Worm (Caenorhabditis elegans) whole organism, L1 larva: ENCODE results near the gene ntl-2.

Source experiments
- aly-2 ChIP-seq: fragments of 150-350 bp; optimal IDR thresholded peaks from 2 replicates; lab custom pipeline; 2014; ENCODE audit warnings: missing biosample characterization, missing genetic modification characterization
- ceh-90 ChIP-seq: sonication (generic microtip); optimal IDR thresholded peaks from 2 replicates; lab custom pipeline; 2016; ENCODE audit warnings: missing genetic modification characterization, missing compliant biosample characterization
- dsc-1 ChIP-seq: sonication (generic microtip); optimal IDR thresholded peaks from 2 replicates; lab custom pipeline; 2016; ENCODE audit warnings: mild to moderate bottlenecking, missing genetic modification characterization, missing compliant biosample characterization
- egl-27 ChIP-seq, 2 experiments: fragments of 150-350 bp in 1 of 2; sonication (generic microtip); optimal IDR thresholded peaks; 3 replicates each; lab custom pipeline; 2017 to 2018; ENCODE audit warnings: missing biosample characterization in 2 of 2, missing genetic modification characterization in 2 of 2, missing genetic modification reagents in 2 of 2
- hpl-2 ChIP-seq: fragments of 150-350 bp; optimal IDR thresholded peaks from 2 replicates; lab custom pipeline; 2014; ENCODE audit warnings: missing biosample characterization, missing genetic modification reagents, missing genetic modification characterization
- lin-14 ChIP-seq: fragments of 200-800 bp; sonication (Bioruptor generic); optimal IDR thresholded peaks from 2 replicates; lab custom pipeline; 2018; ENCODE audit warnings: mild to moderate bottlenecking, missing genetic modification characterization, moderate library complexity, missing compliant biosample characterization
- lin-15B ChIP-seq: fragments of 150-350 bp; sonication (generic microtip); optimal IDR thresholded peaks from 3 replicates; lab custom pipeline; 2014; ENCODE audit warnings: missing biosample characterization, missing genetic modification characterization
- nhr-19 ChIP-seq: fragments of 200-800 bp; sonication (Bioruptor generic); conservative IDR thresholded peaks from 2 replicates; pipeline ENCODE4 v1.3.6; 2022; ENCODE audit warnings: missing genetic modification characterization, missing compliant biosample characterization
- nhr-76 ChIP-seq: sonication (generic microtip); optimal IDR thresholded peaks from 2 replicates; lab custom pipeline; 2017; ENCODE audit warnings: missing biosample characterization, missing genetic modification characterization
- nhr-77 ChIP-seq: fragments of 150-350 bp; optimal IDR thresholded peaks from 2 replicates; lab custom pipeline; 2014; ENCODE audit warnings: missing biosample characterization, missing genetic modification characterization
- snpc-4 ChIP-seq: fragments of 150-350 bp; optimal IDR thresholded peaks from 2 replicates; lab custom pipeline; 2014; ENCODE audit warnings: missing biosample characterization, missing genetic modification characterization
- unc-130 ChIP-seq: fragments of 150-350 bp; optimal IDR thresholded peaks from 2 replicates; lab custom pipeline; 2017; ENCODE audit warnings: missing biosample characterization, missing genetic modification characterization, inconsistent platforms
- zag-1 ChIP-seq: fragments of 150-350 bp; optimal IDR thresholded peaks from 2 replicates; lab custom pipeline; 2014; ENCODE audit warnings: missing biosample characterization, missing genetic modification characterization
- ztf-11 ChIP-seq, 2 experiments: sonication (generic microtip); optimal IDR thresholded peaks; 2 replicates each; lab custom pipeline; 2016 to 2017; ENCODE audit warnings: missing genetic modification characterization in 2 of 2, missing biosample characterization in 1 of 2, missing compliant biosample characterization in 1 of 2

- no peak for TF ChIP-seq zag-1
- no peak for TF ChIP-seq snpc-4
- no peak for TF ChIP-seq ceh-90 (tag; lab: Kevin White, UChicago)
- no peak for TF ChIP-seq nhr-19 (GFP tag; lab: Robert Waterston, UW)
- no peak for TF ChIP-seq aly-2
- no peak for TF ChIP-seq nhr-76 (tag; lab: Kevin White, UChicago)
- TF ChIP-seq unc-130 (tag; lab: Kevin White, UChicago): no peak
- no peak for TF ChIP-seq hpl-2
- TF ChIP-seq egl-27 (tag; optimal IDR thresholded peaks at IDR 0.05; lab: Kevin White, UChicago): no peak
- TF ChIP-seq nhr-77: no peak
- TF ChIP-seq lin-14 (GFP tag; lab: Kevin White, UChicago): no peak
- TF ChIP-seq lin-15B (tag; lab: Kevin White, UChicago): no peak
- TF ChIP-seq ztf-11 (tag; optimal IDR thresholded peaks at IDR 0.05; lab: Kevin White, UChicago): no peak
- TF ChIP-seq dsc-1 (tag; lab: Kevin White, UChicago): no peak
These were observed 8.3 kb downstream of the ntl-2 start, which contains the start of gene try-9 for ce11 chrII:4367923-4368322.
